Fruit fly (Drosophila melanogaster) S2 (cell line): Measurements from ENCODE around the gene Pbp45.

Experiments
- CG8478 ChIP-seq: fragments of >200 bp; optimal IDR thresholded peaks from 2 replicates; lab custom pipeline; 2018
- CTCF ChIP-seq, 2 experiments: fragments of >200 bp; optimal IDR thresholded peaks; 2 replicates each; lab custom pipeline; 2018

DNA sequence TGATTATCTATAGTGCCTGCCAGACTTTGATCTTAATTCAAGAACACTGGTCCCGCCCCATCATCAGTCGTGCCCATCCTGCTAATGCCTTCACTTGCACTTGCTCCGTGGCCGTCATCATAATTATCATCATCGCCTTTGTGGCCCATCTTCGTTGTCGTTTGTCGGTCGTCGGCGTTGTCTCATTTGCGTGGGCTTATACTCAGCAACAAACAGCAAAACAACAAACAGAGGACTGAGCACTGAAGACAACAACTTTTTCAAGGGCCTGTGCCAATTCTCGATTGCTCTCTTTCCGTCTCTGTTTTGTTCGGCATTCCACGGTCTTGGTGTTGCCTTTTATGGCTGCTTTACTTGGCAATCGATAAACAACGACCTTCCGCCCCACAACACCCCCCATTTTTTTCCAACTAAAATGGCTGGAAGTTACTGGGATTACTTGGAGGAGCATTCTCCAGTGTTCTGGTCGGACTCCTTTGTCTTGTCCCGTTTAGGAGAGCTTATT is 31.4 kb downstream of the Pbp45 start:
- TF ChIP-seq CG8478 (lab: Kevin White, UChicago) (no peak), CTCF (optimal IDR thresholded peaks at IDR 0.05; lab: Kevin White, UChicago) (no peak)
